Fruit fly (Drosophila melanogaster) whole organism, embryonic: ENCODE results near the gene CG15696.
A peak's percentile ranks its signal among the peaks of the same experiment; 100 is the strongest.

Experiments used
- Adf1 ChIP-seq: fragments of 200-800 bp; sonication (Bioruptor generic); IDR thresholded peaks from 2 replicates; pipeline ENCODE4 v1.3.6; 2022; ENCODE audit warnings: missing biosample characterization, missing genetic modification characterization
- CG10321 ChIP-seq: fragments of 200-800 bp; sonication (Bioruptor generic); IDR thresholded peaks from 2 replicates; pipeline ENCODE4 v1.3.6; 2022; ENCODE audit warnings: missing biosample characterization, missing genetic modification characterization
- CG11398 ChIP-seq: fragments of 200-800 bp; sonication (Bioruptor generic); optimal IDR thresholded peaks from 2 replicates; lab custom pipeline; 2016; ENCODE audit warnings: missing biosample characterization, missing genetic modification characterization
- CG11696 ChIP-seq: fragments of 200-800 bp; sonication (Bioruptor generic); IDR thresholded peaks from 2 replicates; pipeline ENCODE4 v1.3.6; 2022; ENCODE audit warnings: missing biosample characterization, missing genetic modification characterization
- CG1602 ChIP-seq: fragments of 200-800 bp; sonication (Bioruptor generic); optimal IDR thresholded peaks from 3 replicates; lab custom pipeline; 2016; ENCODE audit warnings: missing biosample characterization, missing genetic modification characterization
- CG16815 ChIP-seq: fragments of 200-800 bp; sonication (Bioruptor generic); optimal IDR thresholded peaks from 3 replicates; lab custom pipeline; 2017; ENCODE audit warnings: missing biosample characterization, mild to moderate bottlenecking, missing genetic modification characterization
- CG17361 ChIP-seq: fragments of 200-800 bp; sonication (Bioruptor generic); IDR thresholded peaks from 3 replicates; pipeline ENCODE4 v1.3.6; 2022; ENCODE audit warnings: missing biosample characterization, missing genetic modification characterization
- CG17568 ChIP-seq: fragments of 200-800 bp; sonication (Bioruptor generic); optimal IDR thresholded peaks from 2 replicates; lab custom pipeline; 2018; ENCODE audit warnings: missing biosample characterization, mild to moderate bottlenecking, missing genetic modification characterization, moderate library complexity
- CG17829 ChIP-seq: fragments of 200-800 bp; optimal IDR thresholded peaks from 2 replicates; lab custom pipeline; 2019; ENCODE audit warnings: missing biosample characterization, mild to moderate bottlenecking, missing genetic modification characterization, moderate library complexity
- CG18619 ChIP-seq: fragments of 200-800 bp; sonication (Bioruptor generic); optimal IDR thresholded peaks from 3 replicates; lab custom pipeline; 2017; ENCODE audit warnings: missing biosample characterization, mild to moderate bottlenecking, missing genetic modification characterization
- CG2678 ChIP-seq: fragments of 200-800 bp; sonication (Bioruptor generic); optimal IDR thresholded peaks from 3 replicates; lab custom pipeline; 2019; ENCODE audit warnings: missing biosample characterization, mild to moderate bottlenecking, missing genetic modification characterization, moderate library complexity
- CG31224 ChIP-seq: fragments of 200-800 bp; sonication (Bioruptor generic); IDR thresholded peaks from 2 replicates; pipeline ENCODE4 v1.3.6; 2022; ENCODE audit warnings: missing biosample characterization, missing genetic modification characterization
- CG31365 ChIP-seq: fragments of 200-800 bp; sonication (Bioruptor generic); optimal IDR thresholded peaks from 2 replicates; lab custom pipeline; 2018; ENCODE audit warnings: missing biosample characterization, mild to moderate bottlenecking, missing genetic modification characterization
- CG32532 ChIP-seq: fragments of 200-800 bp; sonication (Bioruptor generic); IDR thresholded peaks from 2 replicates; pipeline ENCODE4 v1.3.6; 2022; ENCODE audit warnings: missing biosample characterization, missing genetic modification characterization
- CG34224 ChIP-seq: fragments of 200-800 bp; sonication (Bioruptor generic); IDR thresholded peaks from 3 replicates; pipeline ENCODE4 v1.3.6; 2022; ENCODE audit warnings: missing biosample characterization, missing genetic modification characterization; ENCODE audit not compliant: partially characterized antibody
- CG34422 ChIP-seq: fragments of 200-800 bp; sonication (Bioruptor generic); IDR thresholded peaks from 3 replicates; pipeline ENCODE4 v1.3.6; 2022; ENCODE audit warnings: missing biosample characterization, missing genetic modification characterization
- CG7556 ChIP-seq: fragments of 200-800 bp; sonication (Bioruptor generic); optimal IDR thresholded peaks from 2 replicates; lab custom pipeline; 2017; ENCODE audit warnings: missing biosample characterization, mild to moderate bottlenecking, missing genetic modification characterization
- CG7987 ChIP-seq: fragments of 200-800 bp; sonication (Bioruptor generic); optimal IDR thresholded peaks from 2 replicates; lab custom pipeline; 2018; ENCODE audit warnings: missing biosample characterization, mild to moderate bottlenecking, missing genetic modification characterization, moderate library complexity
- CoRest ChIP-seq: fragments of 200-800 bp; sonication (Bioruptor generic); optimal IDR thresholded peaks from 3 replicates; lab custom pipeline; 2018; ENCODE audit warnings: missing biosample characterization, mild to moderate bottlenecking, missing genetic modification characterization, moderate library complexity
- D ChIP-seq, 2 experiments: fragments of 200-800 bp in 1 of 2; fragments of >200 bp in 1 of 2; sonication (Bioruptor generic) in 1 of 2; optimal IDR thresholded peaks; 2 replicates in 1 of 2; 3 replicates in 1 of 2; lab custom pipeline; 2017; ENCODE audit warnings: mild to moderate bottlenecking in 1 of 2, missing biosample characterization in 1 of 2, missing genetic modification characterization in 1 of 2, missing genetic modification reagents in 1 of 2
- Dek ChIP-seq: fragments of 200-800 bp; sonication (Bioruptor generic); optimal IDR thresholded peaks from 3 replicates; lab custom pipeline; 2019; ENCODE audit warnings: missing biosample characterization, mild to moderate bottlenecking, missing genetic modification characterization, moderate library complexity
- Gug ChIP-seq: fragments of 200-800 bp; sonication (Bioruptor generic); IDR thresholded peaks from 4 replicates; pipeline ENCODE4 v1.3.6; 2022; ENCODE audit warnings: missing biosample characterization, missing genetic modification characterization
- HLHmδ ChIP-seq: fragments of 200-800 bp; sonication (Bioruptor generic); optimal IDR thresholded peaks from 2 replicates; lab custom pipeline; 2018; ENCODE audit warnings: missing biosample characterization, mild to moderate bottlenecking, missing genetic modification characterization, moderate library complexity
- Hr78 ChIP-seq, 2 experiments: fragments of 200-800 bp in 1 of 2; fragments of >200 bp in 1 of 2; sonication (Bioruptor generic) in 1 of 2; optimal IDR thresholded peaks; 2 replicates each; lab custom pipeline; 2017 to 2019; ENCODE audit warnings: missing biosample characterization in 2 of 2, missing genetic modification characterization in 2 of 2, mild to moderate bottlenecking in 1 of 2, moderate library complexity in 1 of 2
- NFAT ChIP-seq: fragments of 200-800 bp; sonication (Bioruptor generic); IDR thresholded peaks from 2 replicates; pipeline ENCODE4 v1.3.6; 2022; ENCODE audit warnings: missing biosample characterization, missing genetic modification characterization
- Nf-YC ChIP-seq: fragments of 200-800 bp; optimal IDR thresholded peaks from 3 replicates; lab custom pipeline; 2019; ENCODE audit warnings: missing biosample characterization, mild to moderate bottlenecking, missing genetic modification characterization, moderate library complexity
- NfI ChIP-seq: fragments of 200-800 bp; sonication (Bioruptor generic); optimal IDR thresholded peaks from 3 replicates; lab custom pipeline; 2018; ENCODE audit warnings: missing biosample characterization, mild to moderate bottlenecking, missing genetic modification characterization, moderate library complexity
- Oli ChIP-seq: fragments of 200-800 bp; sonication (Bioruptor generic); optimal IDR thresholded peaks from 2 replicates; lab custom pipeline; 2018; ENCODE audit warnings: missing biosample characterization, mild to moderate bottlenecking, missing genetic modification characterization, moderate library complexity
- Pdp1 ChIP-seq, 2 experiments: fragments of 200-800 bp; sonication (Bioruptor generic); optimal IDR thresholded peaks; 3 replicates each; lab custom pipeline; 2016; ENCODE audit warnings: missing biosample characterization in 2 of 2, missing genetic modification characterization in 2 of 2, mild to moderate bottlenecking in 1 of 2, moderate library complexity in 1 of 2
- Vsx1 ChIP-seq: fragments of 200-800 bp; sonication (Bioruptor generic); optimal IDR thresholded peaks from 2 replicates; lab custom pipeline; 2017; ENCODE audit warnings: missing biosample characterization, mild to moderate bottlenecking, missing genetic modification characterization, missing genetic modification reagents
- caup ChIP-seq: fragments of 200-800 bp; sonication (Bioruptor generic); optimal IDR thresholded peaks from 3 replicates; lab custom pipeline; 2017; ENCODE audit warnings: missing biosample characterization, mild to moderate bottlenecking, missing genetic modification characterization, moderate library complexity; ENCODE audit not compliant: severe bottlenecking
- cg ChIP-seq: fragments of 200-800 bp; sonication (Bioruptor generic); optimal IDR thresholded peaks from 3 replicates; lab custom pipeline; 2019; ENCODE audit warnings: missing biosample characterization, mild to moderate bottlenecking, missing genetic modification characterization, moderate library complexity
- corto ChIP-seq: fragments of 200-800 bp; sonication (Bioruptor generic); optimal IDR thresholded peaks from 2 replicates; lab custom pipeline; 2016; ENCODE audit warnings: missing biosample characterization, mild to moderate bottlenecking, missing genetic modification characterization, moderate library complexity
- crol ChIP-seq: fragments of 200-800 bp; sonication (Bioruptor generic); IDR thresholded peaks from 2 replicates; pipeline ENCODE4 v1.3.6; 2022; ENCODE audit warnings: missing biosample characterization, missing genetic modification characterization
- danr ChIP-seq: fragments of 200-800 bp; sonication (Bioruptor generic); IDR thresholded peaks from 2 replicates; pipeline ENCODE4 v1.3.6; 2022; ENCODE audit warnings: missing biosample characterization, missing genetic modification characterization
- dysf ChIP-seq: fragments of 200-800 bp; sonication (Bioruptor generic); IDR thresholded peaks from 3 replicates; pipeline ENCODE4 v1.3.6; 2022; ENCODE audit warnings: missing biosample characterization, missing genetic modification characterization
- gem ChIP-seq: fragments of 200-800 bp; sonication (Bioruptor generic); optimal IDR thresholded peaks from 2 replicates; lab custom pipeline; 2019; ENCODE audit warnings: missing biosample characterization, mild to moderate bottlenecking, missing genetic modification characterization, moderate library complexity
- lov ChIP-seq, 2 experiments: fragments of 200-800 bp in 1 of 2; fragments of >200 bp in 1 of 2; sonication (Bioruptor generic) in 1 of 2; IDR thresholded peaks in 1 of 2; optimal IDR thresholded peaks in 1 of 2; 2 replicates in 1 of 2; 3 replicates in 1 of 2; pipeline versions ENCODE4 v1.3.6 to Lab custom; 2017 to 2022; ENCODE audit warnings: missing biosample characterization in 1 of 2, missing genetic modification characterization in 1 of 2
- nmo ChIP-seq: fragments of 200-800 bp; sonication (Bioruptor generic); optimal IDR thresholded peaks from 2 replicates; lab custom pipeline; 2018; ENCODE audit warnings: missing biosample characterization, mild to moderate bottlenecking, missing genetic modification characterization, moderate library complexity
- pan ChIP-seq, 4 experiments: fragments of >200 bp in 3 of 4; fragments of 200-800 bp in 1 of 4; sonication (Bioruptor generic) in 1 of 4; optimal IDR thresholded peaks in 3 of 4; IDR thresholded peaks in 1 of 4; 2 replicates each; pipeline versions ENCODE4 v1.3.6 to Lab custom; 2017 to 2022; ENCODE audit warnings: missing biosample characterization in 2 of 4, missing genetic modification characterization in 2 of 4, mixed read lengths in 1 of 4
- pho ChIP-seq: fragments of 200-800 bp; sonication (Bioruptor generic); optimal IDR thresholded peaks from 2 replicates; lab custom pipeline; 2016; ENCODE audit warnings: missing biosample characterization, missing genetic modification characterization
- row ChIP-seq: fragments of 200-800 bp; sonication (Bioruptor generic); IDR thresholded peaks from 3 replicates; pipeline ENCODE4 v1.3.6; 2022; ENCODE audit warnings: missing biosample characterization, missing genetic modification characterization
- schlank ChIP-seq: fragments of 200-800 bp; sonication (Bioruptor generic); optimal IDR thresholded peaks from 2 replicates; lab custom pipeline; 2018; ENCODE audit warnings: missing biosample characterization, mild to moderate bottlenecking, missing genetic modification characterization
- so ChIP-seq: fragments of 200-800 bp; sonication (Bioruptor generic); IDR thresholded peaks from 3 replicates; pipeline ENCODE4 v1.3.6; 2022; ENCODE audit warnings: missing biosample characterization, missing genetic modification characterization
- toy ChIP-seq: fragments of 200-800 bp; sonication (Bioruptor generic); IDR thresholded peaks from 2 replicates; pipeline ENCODE4 v1.3.6; 2022; ENCODE audit warnings: missing biosample characterization, missing genetic modification characterization

The CG15696 gene

DNA sequence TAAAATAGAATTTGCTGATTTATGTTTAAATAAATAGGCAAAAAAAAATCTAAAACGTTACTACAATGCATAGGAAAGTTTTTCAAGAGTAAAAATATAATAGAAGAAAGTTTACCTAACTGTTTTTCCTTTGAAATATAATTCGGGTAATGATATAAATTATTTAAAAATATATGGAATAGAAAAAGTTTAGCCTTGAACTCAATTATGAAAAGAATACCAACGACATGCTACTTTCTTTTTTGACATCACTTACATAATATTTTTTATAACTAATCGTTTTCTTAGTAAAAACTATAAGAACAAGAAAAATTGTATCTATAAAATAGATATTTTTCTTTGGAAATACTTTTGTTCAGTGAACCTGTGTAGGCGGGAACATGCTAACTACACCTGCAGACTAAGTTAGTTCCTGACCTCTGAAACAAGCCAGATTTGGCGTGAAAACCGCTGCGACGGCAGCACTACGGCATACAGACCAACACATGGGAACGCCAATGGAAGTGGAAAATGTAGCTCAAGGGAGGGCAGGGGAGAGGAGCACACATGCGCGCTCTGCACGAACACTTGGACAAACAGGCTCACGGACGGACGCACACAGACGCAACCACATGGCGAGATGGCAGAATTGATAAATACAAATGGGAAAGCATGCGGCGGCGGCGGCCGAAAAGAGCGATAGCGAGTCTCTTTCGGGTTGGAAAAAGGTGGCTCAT, 17.3 kb upstream of the CG15696 start (continued):
- no peak for TF ChIP-seq Vsx1 (GFP tag; lab: Kevin White, UChicago)
- no peak for TF ChIP-seq toy
- peak; percentile 36 for TF ChIP-seq CG31224
- TF ChIP-seq Gug: peak; percentile 14; the same call in 1 of the 4 replicates
- peak; percentile 41; the same call in 1 of the 3 replicates for TF ChIP-seq so (GFP tag; lab: Robert Waterston, UW)
- peak in 1 of 2 experiments; percentile 18 for TF ChIP-seq Hr78 (GFP tag; optimal IDR thresholded peaks at IDR 0.05; lab: Kevin White, UChicago)
- TF ChIP-seq NfI (GFP tag; lab: Kevin White, UChicago): no peak
- TF ChIP-seq CG11398 (GFP tag; lab: Kevin White, UChicago): no peak
- peak; percentile 61 for TF ChIP-seq gem (tag; lab: Kevin White, UChicago)
- peak; percentile 40 for TF ChIP-seq caup (GFP tag; lab: Kevin White, UChicago)
- TF ChIP-seq Oli (tag; lab: Kevin White, UChicago): peak; percentile 51
- no peak for TF ChIP-seq CG11696 (GFP tag; lab: Robert Waterston, UW)
- peak; percentile 48 for TF ChIP-seq CG7987 (GFP tag; lab: Kevin White, UChicago)
- peak; percentile 29 for TF ChIP-seq CG1602
- TF ChIP-seq CG2678 (tag; lab: Kevin White, UChicago): peak; percentile 63
- TF ChIP-seq NFAT (GFP tag; lab: Robert Waterston, UW): peak; percentile 68
- TF ChIP-seq schlank (tag; lab: Kevin White, UChicago): no peak
- TF ChIP-seq CG17568 (GFP tag; lab: Kevin White, UChicago): no peak
- no peak for TF ChIP-seq corto (GFP tag; lab: Kevin White, UChicago)
- TF ChIP-seq CG17829 (tag; lab: Kevin White, UChicago): peak; percentile 16
- TF ChIP-seq row (GFP tag; lab: Robert Waterston, UW): peak; percentile 91
- TF ChIP-seq Adf1 (GFP tag; lab: Robert Waterston, UW): peak; percentile 83
- peak in 1 of 2 experiments; percentile 30 for TF ChIP-seq Pdp1 (GFP tag; optimal IDR thresholded peaks at IDR 0.05; lab: Kevin White, UChicago)
- TF ChIP-seq Dek (tag; lab: Kevin White, UChicago): peak; percentile 36
- TF ChIP-seq crol (GFP tag; lab: Robert Waterston, UW): peak; percentile 99
- TF ChIP-seq CoRest: peak; percentile 53
- peak; percentile 77 for TF ChIP-seq CG17361 (GFP tag; lab: Robert Waterston, UW)
- peak; percentile 71 for TF ChIP-seq CG7556 (GFP tag; lab: Kevin White, UChicago)
- TF ChIP-seq D (optimal IDR thresholded peaks at IDR 0.05; lab: Kevin White, UChicago): no peak
- peak; percentile 9 for TF ChIP-seq D (GFP tag; optimal IDR thresholded peaks at IDR 0.05; lab: Kevin White, UChicago)
- peak; percentile 81 for TF ChIP-seq HLHmδ (GFP tag; lab: Kevin White, UChicago)
- TF ChIP-seq CG34224 (GFP tag; lab: Robert Waterston, UW): no peak
- no peak for TF ChIP-seq lov (optimal IDR thresholded peaks at IDR 0.05; lab: Kevin White, UChicago)
- TF ChIP-seq lov (GFP tag; IDR thresholded peaks at IDR 0.05; lab: Robert Waterston, UW): 0 out of 3 replicates have a peak, but pooled peaks have one; percentile 59
- TF ChIP-seq danr: no peak
- peak; percentile 22; the same call in 2 of the 3 replicates for TF ChIP-seq dysf (GFP tag; lab: Robert Waterston, UW)
- TF ChIP-seq Nf-YC: peak; percentile 29
- peak; percentile 98 for TF ChIP-seq cg
- peak; percentile 70; the same call in 2 of the 3 replicates for TF ChIP-seq CG34422 (GFP tag; lab: Robert Waterston, UW)
- peak; percentile 19 for TF ChIP-seq CG18619
- peak; percentile 39; the same call in 1 of the 2 replicates for TF ChIP-seq CG10321 (GFP tag; lab: Robert Waterston, UW)
- no peak for TF ChIP-seq CG31365 (tag; lab: Kevin White, UChicago)
- peak; percentile 53 for TF ChIP-seq nmo (GFP tag; lab: Kevin White, UChicago)
- TF ChIP-seq CG16815 (GFP tag; lab: Kevin White, UChicago): peak; percentile 41
- TF ChIP-seq pho (GFP tag; lab: Kevin White, UChicago): no peak
- no peak for TF ChIP-seq pan (optimal IDR thresholded peaks at IDR 0.05; lab: Kevin White, UChicago)
- TF ChIP-seq pan (GFP tag; optimal IDR thresholded peaks at IDR 0.05 in 1 of 2, IDR thresholded peaks at IDR 0.05 in 1 of 2): peak in 1 of 2 experiments; percentile 73
- peak; percentile 53 for TF ChIP-seq CG32532 (GFP tag; lab: Robert Waterston, UW)
